Worm (Caenorhabditis elegans) whole organism, L2 larva: Measurements from ENCODE around the gene plk-3.

Experiments used
- C34F6.9 ChIP-seq: fragments of 150-350 bp; optimal IDR thresholded peaks from 2 replicates; lab custom pipeline; 2014; ENCODE audit warnings: missing biosample characterization, missing genetic modification characterization
- egl-27 ChIP-seq: sonication (generic microtip); optimal IDR thresholded peaks from 3 replicates; lab custom pipeline; 2017; ENCODE audit warnings: missing biosample characterization, missing genetic modification reagents, missing genetic modification characterization
- nhr-237 ChIP-seq: fragments of 150-350 bp; optimal IDR thresholded peaks from 2 replicates; lab custom pipeline; 2014; ENCODE audit warnings: missing biosample characterization, missing genetic modification characterization
- zag-1 ChIP-seq: fragments of 150-350 bp; optimal IDR thresholded peaks from 2 replicates; lab custom pipeline; 2014; ENCODE audit warnings: missing biosample characterization, missing genetic modification characterization

ce11 chrIV:7503322-7503721, 30.3 kb upstream of the plk-3 start, which contains the start of gene glt-6:
- TF ChIP-seq C34F6.9 = no peak
- TF ChIP-seq egl-27 = no peak
- no peak for TF ChIP-seq zag-1 (tag; lab: Kevin White, UChicago)
- no peak for TF ChIP-seq nhr-237 (tag; lab: Kevin White, UChicago)
